Worm (Caenorhabditis elegans) whole organism, L2 larva: ENCODE data around the gene srv-7.
A peak's percentile ranks its signal among the peaks of the same experiment; 100 is the strongest.

Experiments
- F13H6.1 ChIP-seq: sonication (generic microtip); optimal IDR thresholded peaks from 2 replicates; lab custom pipeline; 2016; ENCODE audit warnings: missing genetic modification characterization, missing compliant biosample characterization
- R02D3.7 ChIP-seq: fragments of 150-350 bp; optimal IDR thresholded peaks from 2 replicates; lab custom pipeline; 2014; ENCODE audit warnings: missing biosample characterization, missing genetic modification characterization
- Y55F3AM.14 ChIP-seq: fragments of 200-800 bp; sonication (Bioruptor generic); optimal IDR thresholded peaks from 2 replicates; lab custom pipeline; 2018; ENCODE audit warnings: mild to moderate bottlenecking, missing genetic modification characterization, missing compliant biosample characterization
- ZK546.5 ChIP-seq: sonication (generic microtip); optimal IDR thresholded peaks from 2 replicates; lab custom pipeline; 2017; ENCODE audit warnings: missing biosample characterization, missing genetic modification characterization
- alr-1 ChIP-seq: fragments of 150-350 bp; optimal IDR thresholded peaks from 2 replicates; lab custom pipeline; 2014; ENCODE audit warnings: missing biosample characterization, missing genetic modification characterization
- aly-2 ChIP-seq: fragments of 150-350 bp; optimal IDR thresholded peaks from 2 replicates; lab custom pipeline; 2014; ENCODE audit warnings: missing biosample characterization, missing genetic modification characterization
- blmp-1 ChIP-seq: sonication (generic microtip); optimal IDR thresholded peaks from 2 replicates; lab custom pipeline; 2017; ENCODE audit warnings: missing genetic modification characterization, mild to moderate bottlenecking, missing compliant biosample characterization, antibody characterized with exemption, moderate library complexity; ENCODE audit not compliant: insufficient read depth
- ceh-16 ChIP-seq: fragments of 150-350 bp; optimal IDR thresholded peaks from 2 replicates; lab custom pipeline; 2014; ENCODE audit warnings: missing biosample characterization, missing genetic modification characterization
- ceh-82 ChIP-seq: fragments of 150-350 bp; optimal IDR thresholded peaks from 2 replicates; lab custom pipeline; 2014; ENCODE audit warnings: missing biosample characterization, missing genetic modification characterization
- crh-2 ChIP-seq: sonication (generic microtip); optimal IDR thresholded peaks from 2 replicates; lab custom pipeline; 2017; ENCODE audit warnings: missing biosample characterization, missing genetic modification characterization
- dmd-4 ChIP-seq: sonication (generic microtip); optimal IDR thresholded peaks from 2 replicates; lab custom pipeline; 2017; ENCODE audit warnings: missing biosample characterization, missing genetic modification characterization
- egl-27 ChIP-seq: sonication (generic microtip); optimal IDR thresholded peaks from 3 replicates; lab custom pipeline; 2017; ENCODE audit warnings: missing biosample characterization, missing genetic modification reagents, missing genetic modification characterization
- elt-3 ChIP-seq: sonication (generic microtip); optimal IDR thresholded peaks from 2 replicates; lab custom pipeline; 2017; ENCODE audit warnings: missing biosample characterization, missing genetic modification characterization
- fos-1 ChIP-seq: fragments of 150-350 bp; optimal IDR thresholded peaks from 2 replicates; lab custom pipeline; 2014; ENCODE audit warnings: missing biosample characterization, missing genetic modification characterization
- gmeb-1 ChIP-seq: fragments of 150-350 bp; optimal IDR thresholded peaks from 2 replicates; lab custom pipeline; 2014; ENCODE audit warnings: missing biosample characterization, missing genetic modification characterization
- lin-11 ChIP-seq: fragments of 150-350 bp; sonication (generic microtip); optimal IDR thresholded peaks from 2 replicates; lab custom pipeline; 2014; ENCODE audit warnings: missing biosample characterization, missing genetic modification characterization, inconsistent platforms, mixed read lengths
- lin-13 ChIP-seq: fragments of 150-350 bp; optimal IDR thresholded peaks from 2 replicates; lab custom pipeline; 2014; ENCODE audit warnings: missing biosample characterization, missing genetic modification reagents, missing genetic modification characterization
- lin-39 ChIP-seq: fragments of 150-350 bp; optimal IDR thresholded peaks from 2 replicates; lab custom pipeline; 2014; ENCODE audit warnings: missing biosample characterization, missing genetic modification reagents, missing genetic modification characterization
- lsy-2 ChIP-seq, 2 experiments: fragments of 150-350 bp in 1 of 2; sonication (generic microtip) in 1 of 2; optimal IDR thresholded peaks; 2 replicates each; lab custom pipeline; 2014 to 2017; ENCODE audit warnings: missing biosample characterization in 2 of 2, missing genetic modification characterization in 2 of 2
- mbf-1 ChIP-seq: sonication (generic microtip); optimal IDR thresholded peaks from 2 replicates; lab custom pipeline; 2017; ENCODE audit warnings: missing biosample characterization, missing genetic modification characterization
- mdl-1 ChIP-seq, 2 experiments: fragments of 150-350 bp in 1 of 2; sonication (generic microtip) in 1 of 2; optimal IDR thresholded peaks; 2 replicates each; lab custom pipeline; 2017; ENCODE audit warnings: missing biosample characterization in 2 of 2, missing genetic modification characterization in 2 of 2
- nhr-10 ChIP-seq: sonication (generic microtip); optimal IDR thresholded peaks from 2 replicates; lab custom pipeline; 2017; ENCODE audit warnings: missing biosample characterization, missing genetic modification characterization
- nhr-11 ChIP-seq: fragments of 150-350 bp; optimal IDR thresholded peaks from 2 replicates; lab custom pipeline; 2014; ENCODE audit warnings: missing biosample characterization, missing genetic modification characterization
- nhr-12 ChIP-seq: fragments of 150-350 bp; optimal IDR thresholded peaks from 2 replicates; lab custom pipeline; 2014; ENCODE audit warnings: missing biosample characterization, missing genetic modification characterization
- nhr-129 ChIP-seq: fragments of 150-350 bp; optimal IDR thresholded peaks from 2 replicates; lab custom pipeline; 2014; ENCODE audit warnings: missing biosample characterization, missing genetic modification characterization
- nhr-21 ChIP-seq: fragments of 150-350 bp; optimal IDR thresholded peaks from 2 replicates; lab custom pipeline; 2014; ENCODE audit warnings: missing biosample characterization, missing genetic modification characterization
- nhr-23 ChIP-seq: fragments of 150-350 bp; optimal IDR thresholded peaks from 2 replicates; lab custom pipeline; 2014; ENCODE audit warnings: missing biosample characterization, missing genetic modification reagents, missing genetic modification characterization
- nhr-237 ChIP-seq: fragments of 150-350 bp; optimal IDR thresholded peaks from 2 replicates; lab custom pipeline; 2014; ENCODE audit warnings: missing biosample characterization, missing genetic modification characterization
- nhr-25 ChIP-seq: fragments of 150-350 bp; sonication (generic microtip); optimal IDR thresholded peaks from 3 replicates; lab custom pipeline; 2014; ENCODE audit warnings: missing biosample characterization, missing genetic modification characterization
- nhr-6 ChIP-seq: fragments of 150-350 bp; optimal IDR thresholded peaks from 2 replicates; lab custom pipeline; 2014; ENCODE audit warnings: missing biosample characterization, missing genetic modification characterization
- nhr-77 ChIP-seq: fragments of 150-350 bp; optimal IDR thresholded peaks from 2 replicates; lab custom pipeline; 2014; ENCODE audit warnings: missing biosample characterization, missing genetic modification characterization
- peb-1 ChIP-seq: fragments of 150-350 bp; optimal IDR thresholded peaks from 2 replicates; lab custom pipeline; 2014; ENCODE audit warnings: missing biosample characterization, missing genetic modification characterization
- sma-3 ChIP-seq: sonication (generic microtip); optimal IDR thresholded peaks from 2 replicates; lab custom pipeline; 2016; ENCODE audit warnings: missing genetic modification reagents, missing genetic modification characterization, missing compliant biosample characterization
- sma-9 ChIP-seq, 2 experiments: fragments of 150-350 bp in 1 of 2; sonication (generic microtip) in 1 of 2; optimal IDR thresholded peaks; 2 replicates each; lab custom pipeline; 2014 to 2016; ENCODE audit warnings: missing genetic modification characterization in 2 of 2, mild to moderate bottlenecking in 1 of 2, missing biosample characterization in 1 of 2, missing compliant biosample characterization in 1 of 2, missing genetic modification reagents in 1 of 2, moderate library complexity in 1 of 2
- unc-55 ChIP-seq: fragments of 150-350 bp; sonication (generic microtip); optimal IDR thresholded peaks from 3 replicates; lab custom pipeline; 2014; ENCODE audit warnings: missing biosample characterization, missing genetic modification reagents, missing genetic modification characterization
- unc-62 ChIP-seq: fragments of 150-350 bp; optimal IDR thresholded peaks from 2 replicates; lab custom pipeline; 2014; ENCODE audit warnings: missing biosample characterization, missing genetic modification reagents, missing genetic modification characterization
- ztf-1 ChIP-seq: fragments of 200-800 bp; sonication (Bioruptor generic); conservative IDR thresholded peaks from 2 replicates; pipeline ENCODE4 v1.3.6; 2022; ENCODE audit warnings: missing genetic modification characterization, missing compliant biosample characterization
- ztf-11 ChIP-seq: sonication (generic microtip); optimal IDR thresholded peaks from 2 replicates; lab custom pipeline; 2017; ENCODE audit warnings: missing biosample characterization, missing genetic modification characterization
- ztf-4 ChIP-seq: fragments of 150-350 bp; optimal IDR thresholded peaks from 2 replicates; lab custom pipeline; 2014; ENCODE audit warnings: missing biosample characterization, missing genetic modification characterization

The srv-7 gene

ce11 chrX:5629941-5630340, 17.8 kb downstream of the srv-7 start, which contains the start of gene argn-1:
TSS of gene argn-1 (plus strand) at chrX:5630023.
- TF ChIP-seq mdl-1 (tag; optimal IDR thresholded peaks at IDR 0.05; lab: Kevin White, UChicago) (peak; percentile 53 to 57), alr-1 (no peak), nhr-129 (tag; lab: Kevin White, UChicago) (no peak), crh-2 (tag; lab: Kevin White, UChicago) (peak; percentile 11), nhr-21 (tag; lab: Kevin White, UChicago) (peak; percentile 79), nhr-6 (no peak), sma-9 (GFP tag; optimal IDR thresholded peaks at IDR 0.05; lab: Kevin White, UChicago) (peak; percentile 90), sma-9 (tag; optimal IDR thresholded peaks at IDR 0.05; lab: Kevin White, UChicago) (no peak), nhr-12 (tag; lab: Kevin White, UChicago) (no peak), nhr-25 (tag; lab: Kevin White, UChicago) (peak; percentile 79), fos-1 (tag; lab: Kevin White, UChicago) (no peak), ZK546.5 (tag; lab: Kevin White, UChicago) (no peak), dmd-4 (no peak), blmp-1 (tag; lab: Kevin White, UChicago) (peak; percentile 73), sma-3 (GFP tag; lab: Kevin White, UChicago) (peak; percentile 34)

- TF ChIP-seq nhr-77 (tag; lab: Kevin White, UChicago), result no peak
- TF ChIP-seq nhr-21 (tag; lab: Kevin White, UChicago), result peak; percentile 85
- TF ChIP-seq lin-39 (tag; lab: Kevin White, UChicago), result no peak
- peak; percentile 43 for TF ChIP-seq Y55F3AM.14 (GFP tag; lab: Kevin White, UChicago)
- no peak for TF ChIP-seq aly-2 (tag; lab: Kevin White, UChicago)
- peak; percentile 48 to 61 for TF ChIP-seq mdl-1 (tag; optimal IDR thresholded peaks at IDR 0.05; lab: Kevin White, UChicago)
- TF ChIP-seq nhr-129 (tag; lab: Kevin White, UChicago), result no peak
- TF ChIP-seq sma-3 (GFP tag; lab: Kevin White, UChicago), result peak; percentile 52
- peak; percentile 40 for TF ChIP-seq blmp-1 (tag; lab: Kevin White, UChicago)
- TF ChIP-seq nhr-23 (tag; lab: Kevin White, UChicago), result no peak
- TF ChIP-seq lsy-2 (tag; optimal IDR thresholded peaks at IDR 0.05; lab: Kevin White, UChicago), result peak in 1 of 2 experiments; percentile 7
- TF ChIP-seq ztf-11, result no peak
- TF ChIP-seq nhr-6, result no peak
- TF ChIP-seq sma-9 (GFP tag; optimal IDR thresholded peaks at IDR 0.05; lab: Kevin White, UChicago), result peak; percentile 90
- no peak for TF ChIP-seq sma-9 (tag; optimal IDR thresholded peaks at IDR 0.05; lab: Kevin White, UChicago)
- TF ChIP-seq nhr-237, result no peak
- TF ChIP-seq F13H6.1 (tag; lab: Kevin White, UChicago), result peak; percentile 5
- no peak for TF ChIP-seq ZK546.5 (tag; lab: Kevin White, UChicago)
- no peak for TF ChIP-seq R02D3.7 (tag; lab: Kevin White, UChicago)
- no peak for TF ChIP-seq lin-13 (GFP tag; lab: Kevin White, UChicago)
- peak; percentile 52 for TF ChIP-seq gmeb-1 (tag; lab: Kevin White, UChicago)
- no peak for TF ChIP-seq dmd-4
- no peak for TF ChIP-seq nhr-10
- TF ChIP-seq fos-1 (tag; lab: Kevin White, UChicago), result no peak
- TF ChIP-seq ceh-16 (tag; lab: Kevin White, UChicago), result no peak
- no peak for TF ChIP-seq mbf-1 (tag; lab: Kevin White, UChicago)
- TF ChIP-seq nhr-25 (tag; lab: Kevin White, UChicago), result peak; percentile 61
Measured at ce11 chrX:5628432-5628977, 19.3 kb downstream of the srv-7 start.

ce11 chrX:5621793-5622192, 26.0 kb downstream of the srv-7 start:
- TF ChIP-seq ceh-82 (tag; lab: Kevin White, UChicago) (no peak), lin-11 (tag; lab: Kevin White, UChicago) (no peak), nhr-77 (tag; lab: Kevin White, UChicago) (no peak), aly-2 (tag; lab: Kevin White, UChicago) (no peak), peb-1 (tag; lab: Kevin White, UChicago) (no peak), sma-3 (GFP tag; lab: Kevin White, UChicago) (no peak), nhr-25 (tag; lab: Kevin White, UChicago) (no peak), ZK546.5 (tag; lab: Kevin White, UChicago) (no peak), unc-62 (no peak), ztf-1 (GFP tag; lab: Robert Waterston, UW) (no peak)

- no peak for TF ChIP-seq aly-2 (tag; lab: Kevin White, UChicago)
- no peak for TF ChIP-seq ztf-1 (GFP tag; lab: Robert Waterston, UW)
- TF ChIP-seq nhr-25 (tag; lab: Kevin White, UChicago), result no peak
- no peak for TF ChIP-seq unc-55
- TF ChIP-seq crh-2 (tag; lab: Kevin White, UChicago), result no peak
- TF ChIP-seq nhr-237, result no peak
- TF ChIP-seq elt-3 (tag; lab: Kevin White, UChicago), result no peak
- no peak for TF ChIP-seq nhr-11 (tag; lab: Kevin White, UChicago)
- no peak for TF ChIP-seq lsy-2 (tag; optimal IDR thresholded peaks at IDR 0.05; lab: Kevin White, UChicago)
- no peak for TF ChIP-seq ztf-4 (tag; lab: Kevin White, UChicago)
- TF ChIP-seq blmp-1 (tag; lab: Kevin White, UChicago), result no peak
- no peak for TF ChIP-seq egl-27 (tag; lab: Kevin White, UChicago)
Measured at ce11 chrX:5616000-5616399, 31.8 kb downstream of the srv-7 start.
